Fruit fly (Drosophila melanogaster) whole organism, pupa: ENCODE measurements around the gene CG9636.
A peak's percentile ranks its signal among the peaks of the same experiment; 100 is the strongest.

Source experiments
- CG10348 ChIP-seq: fragments of 200-800 bp; sonication (Bioruptor generic); IDR thresholded peaks from 2 replicates; pipeline ENCODE4 v1.3.6; 2022; ENCODE audit warnings: missing biosample characterization, missing genetic modification characterization
- CG12605 ChIP-seq: fragments of 200-800 bp; sonication (Bioruptor generic); IDR thresholded peaks from 2 replicates; pipeline ENCODE4 v1.3.6; 2022; ENCODE audit warnings: missing biosample characterization, missing genetic modification characterization
- CG13204 ChIP-seq: fragments of 200-800 bp; sonication (Bioruptor generic); optimal IDR thresholded peaks from 2 replicates; lab custom pipeline; 2018; ENCODE audit warnings: missing biosample characterization, mild to moderate bottlenecking, missing genetic modification characterization, moderate library complexity
- CG14655 ChIP-seq: fragments of 200-800 bp; sonication (Bioruptor generic); optimal IDR thresholded peaks from 3 replicates; lab custom pipeline; 2017; ENCODE audit warnings: mild to moderate bottlenecking, missing biosample characterization, missing genetic modification reagents, missing genetic modification characterization
- CG15710 ChIP-seq: fragments of 200-800 bp; sonication (Bioruptor generic); optimal IDR thresholded peaks from 2 replicates; lab custom pipeline; 2018; ENCODE audit warnings: missing biosample characterization, mild to moderate bottlenecking, missing genetic modification characterization, moderate library complexity
- CG17806 ChIP-seq: fragments of 200-800 bp; sonication (Bioruptor generic); optimal IDR thresholded peaks from 2 replicates; lab custom pipeline; 2018; ENCODE audit warnings: missing biosample characterization, mild to moderate bottlenecking, missing genetic modification characterization, moderate library complexity
- CG32121 ChIP-seq: fragments of 200-800 bp; sonication (Bioruptor generic); IDR thresholded peaks from 2 replicates; pipeline ENCODE4 v1.3.6; 2022; ENCODE audit warnings: missing biosample characterization, missing genetic modification characterization
- CG34367 ChIP-seq: fragments of 200-800 bp; sonication (Bioruptor generic); optimal IDR thresholded peaks from 2 replicates; lab custom pipeline; 2018; ENCODE audit warnings: missing biosample characterization, mild to moderate bottlenecking, missing genetic modification characterization
- CG4496 ChIP-seq: fragments of 200-800 bp; sonication (Bioruptor generic); IDR thresholded peaks from 3 replicates; pipeline ENCODE4 v1.3.6; 2022; ENCODE audit warnings: missing biosample characterization, missing genetic modification characterization
- CG8159 ChIP-seq: fragments of 200-800 bp; sonication (Bioruptor generic); optimal IDR thresholded peaks from 3 replicates; lab custom pipeline; 2018; ENCODE audit warnings: missing biosample characterization, mild to moderate bottlenecking, missing genetic modification characterization, moderate library complexity
- CG8301 ChIP-seq: fragments of 200-800 bp; sonication (Bioruptor generic); optimal IDR thresholded peaks from 2 replicates; lab custom pipeline; 2018; ENCODE audit warnings: missing biosample characterization, mild to moderate bottlenecking, missing genetic modification characterization
- CG9948 ChIP-seq: fragments of 200-800 bp; sonication (Bioruptor generic); optimal IDR thresholded peaks from 2 replicates; lab custom pipeline; 2018; ENCODE audit warnings: missing biosample characterization, mild to moderate bottlenecking, missing genetic modification characterization, moderate library complexity
- D1 ChIP-seq: fragments of 200-800 bp; sonication (Bioruptor generic); optimal IDR thresholded peaks from 2 replicates; lab custom pipeline; 2018; ENCODE audit warnings: missing biosample characterization, mild to moderate bottlenecking, missing genetic modification characterization, moderate library complexity
- EcR ChIP-seq: fragments of 200-800 bp; sonication (Bioruptor generic); optimal IDR thresholded peaks from 3 replicates; lab custom pipeline; 2019; ENCODE audit warnings: missing biosample characterization, missing genetic modification characterization, mild to moderate bottlenecking, moderate library complexity, missing genetic modification reagents
- Ets98B ChIP-seq: fragments of 200-800 bp; sonication (Bioruptor generic); IDR thresholded peaks from 2 replicates; pipeline ENCODE4 v1.3.6; 2022; ENCODE audit warnings: missing biosample characterization, missing genetic modification characterization
- Pif1A ChIP-seq: fragments of 200-800 bp; sonication (Bioruptor generic); optimal IDR thresholded peaks from 3 replicates; lab custom pipeline; 2016; ENCODE audit warnings: missing biosample characterization, missing genetic modification characterization
- Pif1B ChIP-seq: fragments of 200-800 bp; sonication (Bioruptor generic); optimal IDR thresholded peaks from 3 replicates; lab custom pipeline; 2016; ENCODE audit warnings: missing biosample characterization, missing genetic modification characterization
- Snoo ChIP-seq: fragments of 200-800 bp; sonication (Bioruptor generic); optimal IDR thresholded peaks from 3 replicates; lab custom pipeline; 2017; ENCODE audit warnings: missing biosample characterization, mild to moderate bottlenecking, missing genetic modification characterization, inconsistent platforms
- fd96Ca ChIP-seq: fragments of 200-800 bp; sonication (Bioruptor generic); IDR thresholded peaks from 3 replicates; pipeline ENCODE4 v1.3.6; 2022; ENCODE audit warnings: missing biosample characterization, missing genetic modification characterization
- gl ChIP-seq: fragments of 200-800 bp; sonication (Bioruptor generic); optimal IDR thresholded peaks from 2 replicates; lab custom pipeline; 2018; ENCODE audit warnings: missing biosample characterization, mild to moderate bottlenecking, missing genetic modification characterization
- rn ChIP-seq: fragments of 200-800 bp; sonication (Bioruptor generic); IDR thresholded peaks from 2 replicates; pipeline ENCODE4 v1.3.6; 2022; ENCODE audit warnings: missing biosample characterization, missing genetic modification characterization

CG9636 gene

DNA sequence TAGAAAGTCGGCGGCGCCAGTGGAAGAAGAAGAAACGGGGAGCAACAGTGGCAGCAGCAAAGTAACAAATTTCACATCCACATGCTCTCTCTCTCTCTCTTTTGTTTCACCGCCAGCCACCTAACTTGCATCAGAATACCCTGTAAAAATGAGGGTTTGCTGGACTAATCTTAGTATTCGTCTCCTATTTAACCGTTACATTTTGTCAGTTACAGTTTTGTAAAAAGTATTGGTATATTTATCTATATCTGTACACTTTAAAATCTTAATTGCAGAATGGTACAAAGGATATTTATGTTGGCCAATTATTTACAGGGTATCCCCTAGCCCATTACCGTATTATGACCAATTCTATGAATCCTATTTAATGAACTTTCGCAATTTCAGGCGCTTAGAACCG is 9.7 kb downstream of the CG9636 start:
- no peak for TF ChIP-seq Snoo
- TF ChIP-seq CG9948, result peak; percentile 54
- peak; percentile 38 for TF ChIP-seq CG17806 (tag; lab: Kevin White, UChicago)
- TF ChIP-seq D1 (tag; lab: Kevin White, UChicago), result no peak
- TF ChIP-seq Pif1B, result no peak
- no peak for TF ChIP-seq EcR (GFP tag; lab: Kevin White, UChicago)
- 0 out of 3 replicates have a peak, but pooled peaks have one; percentile 16 for TF ChIP-seq fd96Ca
- TF ChIP-seq Pif1A, result no peak
- TF ChIP-seq CG12605 (GFP tag; lab: Robert Waterston, UW), result peak; percentile 55; the same call in 1 of the 2 replicates
- peak; percentile 84 for TF ChIP-seq CG32121 (GFP tag; lab: Robert Waterston, UW)
- no peak for TF ChIP-seq CG10348 (GFP tag; lab: Robert Waterston, UW)
- peak; percentile 24 for TF ChIP-seq CG15710 (tag; lab: Kevin White, UChicago)
- no peak for TF ChIP-seq rn (GFP tag; lab: Robert Waterston, UW)
- TF ChIP-seq CG14655 (GFP tag; lab: Kevin White, UChicago), result no peak
- TF ChIP-seq CG13204 (GFP tag; lab: Kevin White, UChicago), result no peak
- TF ChIP-seq CG8159 (tag; lab: Kevin White, UChicago), result peak; percentile 26
- TF ChIP-seq gl, result no peak
- peak; percentile 61 for TF ChIP-seq CG8301 (tag; lab: Kevin White, UChicago)
- peak; percentile 85 for TF ChIP-seq Ets98B (GFP tag; lab: Robert Waterston, UW)
- peak; percentile 54; the same call in 2 of the 3 replicates for TF ChIP-seq CG4496 (GFP tag; lab: Robert Waterston, UW)
- TF ChIP-seq CG34367, result no peak

DNA sequence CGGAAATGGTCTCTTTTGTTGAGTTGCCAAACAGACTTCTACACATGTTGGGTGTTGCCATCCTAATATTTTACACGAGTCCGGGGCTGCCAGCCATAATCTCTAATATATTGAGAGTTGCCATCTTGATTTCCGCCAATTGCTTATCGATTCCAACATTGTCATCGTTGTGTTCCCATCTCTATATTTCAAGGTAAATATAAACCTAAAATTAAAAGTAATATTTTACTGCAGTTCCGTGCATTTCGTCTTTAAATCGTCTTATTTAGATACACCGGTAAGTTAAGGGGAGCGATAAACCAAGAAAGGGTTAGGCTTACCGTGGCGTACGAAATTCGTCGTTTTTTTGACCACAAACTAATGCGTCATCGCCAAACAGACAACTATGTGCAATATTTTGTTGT is 10.2 kb downstream of the CG9636 start, which contains the start of gene PolI:
TSS of gene PolI (plus strand) at position 138 of the 404 bp plus-strand sequence.
- TF ChIP-seq CG15710 (tag; lab: Kevin White, UChicago), result no peak
- TF ChIP-seq CG17806 (tag; lab: Kevin White, UChicago), result no peak
- TF ChIP-seq CG8301 (tag; lab: Kevin White, UChicago), result no peak
- no peak for TF ChIP-seq EcR (GFP tag; lab: Kevin White, UChicago)
- no peak for TF ChIP-seq CG13204 (GFP tag; lab: Kevin White, UChicago)
- no peak for TF ChIP-seq CG14655 (GFP tag; lab: Kevin White, UChicago)
- TF ChIP-seq CG34367, result no peak
- TF ChIP-seq Pif1B, result no peak
- no peak for TF ChIP-seq Pif1A
- no peak for TF ChIP-seq D1 (tag; lab: Kevin White, UChicago)
- TF ChIP-seq Ets98B (GFP tag; lab: Robert Waterston, UW), result no peak
- TF ChIP-seq Snoo, result no peak
- no peak for TF ChIP-seq CG12605 (GFP tag; lab: Robert Waterston, UW)
- no peak for TF ChIP-seq CG8159 (tag; lab: Kevin White, UChicago)

DNA sequence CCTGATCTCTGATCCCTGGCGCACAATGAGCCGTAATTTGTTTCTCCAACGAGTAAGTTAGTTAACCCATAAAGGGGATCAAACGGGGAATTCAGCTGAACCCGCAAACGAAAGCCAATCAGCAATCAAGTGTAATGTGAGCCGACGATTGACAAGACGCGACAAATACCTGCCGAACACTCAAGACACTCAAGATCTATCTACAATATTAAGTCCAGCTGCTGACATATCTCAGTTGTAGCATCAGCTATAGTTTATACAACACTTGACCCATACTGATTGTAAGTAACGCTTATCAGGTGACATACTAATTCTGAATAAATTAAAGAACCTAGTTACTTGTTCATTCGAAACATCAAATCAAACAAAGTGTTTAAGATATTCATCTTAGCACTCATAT is 16.2 kb downstream of the CG9636 start:
- TF ChIP-seq CG13204 (GFP tag; lab: Kevin White, UChicago) (no peak), CG8301 (tag; lab: Kevin White, UChicago) (no peak), Pif1B (no peak), D1 (tag; lab: Kevin White, UChicago) (no peak), gl (no peak), rn (GFP tag; lab: Robert Waterston, UW) (no peak), CG8159 (tag; lab: Kevin White, UChicago) (no peak), CG14655 (GFP tag; lab: Kevin White, UChicago) (no peak), fd96Ca (no peak), CG32121 (GFP tag; lab: Robert Waterston, UW) (no peak), CG17806 (tag; lab: Kevin White, UChicago) (no peak), CG4496 (GFP tag; lab: Robert Waterston, UW) (no peak), CG12605 (GFP tag; lab: Robert Waterston, UW) (no peak), Pif1A (no peak), CG9948 (no peak), CG34367 (no peak), Snoo (no peak)
- TF ChIP-seq, all 21 proteins: peak for 0

DNA sequence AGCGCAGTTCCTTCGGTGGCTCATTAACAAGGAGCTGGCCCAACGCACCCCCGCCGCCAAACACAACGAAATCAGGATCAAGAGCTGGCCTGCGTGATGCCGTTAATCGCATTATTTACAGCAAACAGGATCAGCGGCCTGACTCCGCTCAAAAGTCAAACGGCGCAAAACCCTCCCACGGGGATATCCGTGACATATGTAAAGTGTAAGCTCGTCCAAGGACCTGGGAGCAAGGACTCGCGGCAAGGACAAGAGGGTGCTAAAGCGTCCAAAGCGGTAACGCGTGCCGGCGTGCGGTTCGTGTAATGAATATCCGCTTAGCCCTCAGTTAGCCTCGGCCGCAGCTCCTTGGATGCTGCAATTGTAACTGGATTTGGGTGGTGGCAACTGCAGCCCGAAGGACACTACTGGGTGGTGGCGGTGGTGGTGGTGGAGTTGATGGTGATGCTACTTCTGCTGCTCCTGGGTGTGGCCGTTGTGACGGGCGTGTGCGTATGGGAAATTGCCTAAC is 18.1 kb downstream of the CG9636 start:
- no peak for TF ChIP-seq CG10348 (GFP tag; lab: Robert Waterston, UW)

DNA sequence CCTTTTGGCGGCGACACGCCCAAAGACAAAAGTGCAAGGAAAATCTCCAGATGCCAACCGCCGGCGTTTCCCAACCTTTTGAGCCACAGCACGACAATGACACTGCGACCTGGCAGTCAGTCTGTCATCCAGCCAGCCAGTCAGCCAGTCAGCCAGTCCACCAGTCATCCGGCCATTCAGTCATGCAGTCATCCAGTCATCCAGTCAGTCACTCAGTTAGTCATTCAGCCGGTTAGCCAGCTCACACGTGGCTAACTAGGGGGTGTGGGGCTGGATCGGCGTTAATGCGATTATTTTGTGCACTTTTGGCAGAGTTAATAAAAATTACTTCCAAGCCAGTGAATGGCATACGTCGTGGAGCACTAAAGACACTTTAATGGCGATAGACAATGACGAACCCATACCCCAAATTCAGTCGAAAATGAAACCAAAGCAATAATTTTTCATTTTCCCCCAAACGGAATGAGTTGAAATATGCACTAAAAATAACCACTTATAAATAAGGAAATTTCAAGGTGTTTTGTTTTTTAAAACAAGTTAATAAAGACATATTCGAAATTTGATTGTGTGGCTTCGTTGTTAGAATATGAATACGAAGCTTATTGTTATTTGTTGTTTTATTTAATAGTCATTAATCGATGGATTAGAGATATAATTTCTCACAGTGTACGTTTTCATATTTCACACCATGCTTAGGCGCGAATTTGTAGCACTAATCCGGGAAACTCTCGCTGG is 18.7 kb downstream of the CG9636 start:
- no peak for TF ChIP-seq CG9948
- TF ChIP-seq CG12605 (GFP tag; lab: Robert Waterston, UW), result no peak
- no peak for TF ChIP-seq CG8301 (tag; lab: Kevin White, UChicago)
- no peak for TF ChIP-seq CG4496 (GFP tag; lab: Robert Waterston, UW)
- no peak for TF ChIP-seq CG15710 (tag; lab: Kevin White, UChicago)
- TF ChIP-seq CG13204 (GFP tag; lab: Kevin White, UChicago), result no peak
- TF ChIP-seq D1 (tag; lab: Kevin White, UChicago), result no peak
- TF ChIP-seq CG10348 (GFP tag; lab: Robert Waterston, UW), result no peak
- no peak for TF ChIP-seq gl
- TF ChIP-seq EcR (GFP tag; lab: Kevin White, UChicago), result no peak
- TF ChIP-seq CG17806 (tag; lab: Kevin White, UChicago), result no peak
- TF ChIP-seq CG34367, result no peak
- TF ChIP-seq Ets98B (GFP tag; lab: Robert Waterston, UW), result no peak
- TF ChIP-seq Pif1A, result no peak
- TF ChIP-seq fd96Ca, result no peak
- TF ChIP-seq CG32121 (GFP tag; lab: Robert Waterston, UW), result no peak
- no peak for TF ChIP-seq Pif1B
